Fruit fly (Drosophila melanogaster): ENCODE data around the gene CG14238.

The CG14238 gene

dm6 chr3R:26499136-26499535 is 41.1 kb downstream of the CG14238 start (continued):
- TF ChIP-seq Ada2b (GFP tag; IDR thresholded peaks at IDR 0.05) (peak; percentile 25; the same call in 1 of the 2 replicates), sc (optimal IDR thresholded peaks at IDR 0.05) (no peak), sc (GFP tag; optimal IDR thresholded peaks at IDR 0.05) (no peak), CHES-1-like (GFP tag; optimal IDR thresholded peaks at IDR 0.05) (no peak), CG13424 (tag; optimal IDR thresholded peaks at IDR 0.05) (peak; percentile 14), corto (GFP tag; optimal IDR thresholded peaks at IDR 0.05) (peak; percentile 54), Med (GFP tag) (peak; percentile 76), Xbp1 (GFP tag; optimal IDR thresholded peaks at IDR 0.05) (peak; percentile 3), CG1603 (tag; optimal IDR thresholded peaks at IDR 0.05) (peak; percentile 23), PHDP (tag; optimal IDR thresholded peaks at IDR 0.05) (peak; percentile 22), onecut (GFP tag; IDR thresholded peaks at IDR 0.05) (0 out of 2 replicates have a peak, but pooled peaks have one; percentile 21), CG15601 (tag; optimal IDR thresholded peaks at IDR 0.05) (no peak), CG3065 (GFP tag; optimal IDR thresholded peaks at IDR 0.05) (no peak), CG2129 (GFP tag; IDR thresholded peaks at IDR 0.05; ENCODE audit: partially characterized antibody) (no peak), tll (GFP tag; optimal IDR thresholded peaks at IDR 0.05) (no peak), pita (GFP tag; optimal IDR thresholded peaks at IDR 0.05) (no peak)

- TF ChIP-seq crc (GFP tag; optimal IDR thresholded peaks at IDR 0.05) (no peak), CG32767 (GFP tag; IDR thresholded peaks at IDR 0.05) (no peak), org-1 (GFP tag; optimal IDR thresholded peaks at IDR 0.05) (no peak), Hmr (GFP tag; optimal IDR thresholded peaks at IDR 0.05) (no peak), lab (GFP tag; optimal IDR thresholded peaks at IDR 0.05) (no peak), Drgx (GFP tag; IDR thresholded peaks at IDR 0.05) (peak; percentile 74), Med (GFP tag) (peak; percentile 20), Tbp (GFP tag; optimal IDR thresholded peaks at IDR 0.05) (no peak), ac (GFP tag; optimal IDR thresholded peaks at IDR 0.05) (no peak), phol (tag; optimal IDR thresholded peaks at IDR 0.05) (no peak), CG11504 (tag; optimal IDR thresholded peaks at IDR 0.05) (peak; percentile 19), CG18764 (GFP tag; optimal IDR thresholded peaks at IDR 0.05) (no peak), ham (GFP tag; IDR thresholded peaks at IDR 0.05) (no peak), ewg (GFP tag; optimal IDR thresholded peaks at IDR 0.05) (no peak), gem (tag; optimal IDR thresholded peaks at IDR 0.05) (peak; percentile 13), BEAF-32 (GFP tag; optimal IDR thresholded peaks at IDR 0.05) (no peak), vfl (GFP tag; optimal IDR thresholded peaks at IDR 0.05) (no peak), fd96Cb (tag; optimal IDR thresholded peaks at IDR 0.05) (no peak), bsh (GFP tag; optimal IDR thresholded peaks at IDR 0.05) (peak in 1 of 2 experiments; percentile 27), fd64A (GFP tag; optimal IDR thresholded peaks at IDR 0.05) (no peak), dmrt99B (tag; optimal IDR thresholded peaks at IDR 0.05) (peak; percentile 12), CG7372 (GFP tag; IDR thresholded peaks at IDR 0.05) (no peak), sens (GFP tag) (peak; percentile 45), CG15073 (GFP tag; optimal IDR thresholded peaks at IDR 0.05) (no peak), fru (optimal IDR thresholded peaks at IDR 0.05) (no peak), Doc2 (GFP tag; IDR thresholded peaks at IDR 0.05) (no peak), Mes4 (GFP tag; optimal IDR thresholded peaks at IDR 0.05) (no peak), Trl (optimal IDR thresholded peaks at IDR 0.05) (no peak), Trl (GFP tag; optimal IDR thresholded peaks at IDR 0.05) (no peak), maf-S (GFP tag; optimal IDR thresholded peaks at IDR 0.05) (no peak), ssp (GFP tag; IDR thresholded peaks at IDR 0.05) (no peak), toy (GFP tag; IDR thresholded peaks at IDR 0.05) (no peak), B-H2 (GFP tag; optimal IDR thresholded peaks at IDR 0.05) (no peak)
These were observed 42.3 kb downstream of the CG14238 start for dm6 chr3R:26500355-26500754.

Data from whole organism, embryonic.